Fruit fly (Drosophila melanogaster) whole organism, prepupa: ENCODE measurements around the gene CG31798.

Experiments used
- Blimp-1 ChIP-seq: fragments of 200-800 bp; sonication (Bioruptor generic); optimal IDR thresholded peaks from 3 replicates; lab custom pipeline; 2017; ENCODE audit warnings: missing biosample characterization, missing genetic modification characterization, mild to moderate bottlenecking, moderate library complexity, missing genetic modification reagents
- CG10631 ChIP-seq: fragments of 200-800 bp; sonication (Bioruptor generic); optimal IDR thresholded peaks from 2 replicates; lab custom pipeline; 2016; ENCODE audit warnings: missing biosample characterization, missing genetic modification characterization
- CG10669 ChIP-seq: fragments of 200-800 bp; sonication (Bioruptor generic); optimal IDR thresholded peaks from 3 replicates; lab custom pipeline; 2018; ENCODE audit warnings: missing biosample characterization, mild to moderate bottlenecking, missing genetic modification characterization, moderate library complexity
- CG11902 ChIP-seq: fragments of 200-800 bp; sonication (Bioruptor generic); optimal IDR thresholded peaks from 3 replicates; lab custom pipeline; 2016; ENCODE audit warnings: missing biosample characterization, missing genetic modification characterization
- CG15336 ChIP-seq: fragments of 200-800 bp; sonication (Bioruptor generic); IDR thresholded peaks from 2 replicates; pipeline ENCODE4 v1.3.6; 2022; ENCODE audit warnings: missing biosample characterization, missing genetic modification characterization
- CG1621 ChIP-seq: fragments of 200-800 bp; sonication (Bioruptor generic); optimal IDR thresholded peaks from 3 replicates; lab custom pipeline; 2018; ENCODE audit warnings: missing biosample characterization, mild to moderate bottlenecking, missing genetic modification characterization
- CG31627 ChIP-seq: fragments of 200-800 bp; sonication (Bioruptor generic); optimal IDR thresholded peaks from 3 replicates; lab custom pipeline; 2016; ENCODE audit warnings: missing biosample characterization, missing genetic modification characterization
- CG34406 ChIP-seq: fragments of 200-800 bp; sonication (Bioruptor generic); optimal IDR thresholded peaks from 3 replicates; lab custom pipeline; 2016; ENCODE audit warnings: missing biosample characterization, missing genetic modification characterization
- CG3919 ChIP-seq: fragments of 200-800 bp; sonication (Bioruptor generic); optimal IDR thresholded peaks from 3 replicates; lab custom pipeline; 2016; ENCODE audit warnings: missing biosample characterization, missing genetic modification characterization
- CG4318 ChIP-seq: fragments of 200-800 bp; sonication (Bioruptor generic); optimal IDR thresholded peaks from 3 replicates; lab custom pipeline; 2017; ENCODE audit warnings: missing biosample characterization, mild to moderate bottlenecking, missing genetic modification characterization
- CG6163 ChIP-seq: fragments of 200-800 bp; sonication (Bioruptor generic); IDR thresholded peaks from 3 replicates; pipeline ENCODE4 v1.3.6; 2022; ENCODE audit warnings: missing biosample characterization, missing genetic modification characterization
- CG6276 ChIP-seq: fragments of 200-800 bp; sonication (Bioruptor generic); optimal IDR thresholded peaks from 2 replicates; lab custom pipeline; 2017; ENCODE audit warnings: missing biosample characterization, mild to moderate bottlenecking, missing genetic modification characterization
- CG6792 ChIP-seq: fragments of 200-800 bp; sonication (Bioruptor generic); optimal IDR thresholded peaks from 3 replicates; lab custom pipeline; 2016; ENCODE audit warnings: missing biosample characterization, missing genetic modification characterization
- CG6808 ChIP-seq: fragments of 200-800 bp; sonication (Bioruptor generic); optimal IDR thresholded peaks from 3 replicates; lab custom pipeline; 2017; ENCODE audit warnings: missing biosample characterization, missing genetic modification characterization, mild to moderate bottlenecking, moderate library complexity, missing genetic modification reagents
- CG6854 ChIP-seq: fragments of 200-800 bp; sonication (Bioruptor generic); optimal IDR thresholded peaks from 2 replicates; lab custom pipeline; 2017; ENCODE audit warnings: missing biosample characterization, mild to moderate bottlenecking, missing genetic modification characterization
- CG7368 ChIP-seq: fragments of 200-800 bp; sonication (Bioruptor generic); optimal IDR thresholded peaks from 3 replicates; lab custom pipeline; 2016; ENCODE audit warnings: missing biosample characterization, missing genetic modification characterization
- CG8119 ChIP-seq: fragments of 200-800 bp; sonication (Bioruptor generic); IDR thresholded peaks from 3 replicates; pipeline ENCODE4 v1.3.6; 2022; ENCODE audit warnings: missing biosample characterization, missing genetic modification characterization
- CG8319 ChIP-seq: fragments of 200-800 bp; sonication (Bioruptor generic); optimal IDR thresholded peaks from 3 replicates; lab custom pipeline; 2016; ENCODE audit warnings: missing biosample characterization, missing genetic modification characterization
- CG9139 ChIP-seq: fragments of 200-800 bp; sonication (Bioruptor generic); optimal IDR thresholded peaks from 3 replicates; lab custom pipeline; 2017; ENCODE audit warnings: missing biosample characterization, mild to moderate bottlenecking, missing genetic modification characterization
- Eip75B ChIP-seq: fragments of 200-800 bp; sonication (Bioruptor generic); optimal IDR thresholded peaks from 3 replicates; lab custom pipeline; 2016; ENCODE audit warnings: missing biosample characterization, missing genetic modification characterization
- Eip78C ChIP-seq: fragments of 200-800 bp; sonication (Bioruptor generic); peaks from one replicate; lab custom pipeline; 2016; ENCODE audit warnings: missing biosample characterization, missing genetic modification characterization
- Eip93F ChIP-seq: fragments of 200-800 bp; sonication (Bioruptor generic); optimal IDR thresholded peaks from 2 replicates; lab custom pipeline; 2016; ENCODE audit warnings: missing biosample characterization, mild to moderate bottlenecking, missing genetic modification characterization
- Ets96B ChIP-seq: fragments of 200-800 bp; optimal IDR thresholded peaks from 2 replicates; lab custom pipeline; 2019; ENCODE audit warnings: missing biosample characterization, mild to moderate bottlenecking, missing genetic modification characterization, moderate library complexity
- Hr38 ChIP-seq: sonication (Bioruptor generic); optimal IDR thresholded peaks from 2 replicates; lab custom pipeline; 2016; ENCODE audit warnings: missing biosample characterization, missing genetic modification characterization
- Hr39 ChIP-seq: fragments of 200-800 bp; sonication (Bioruptor generic); optimal IDR thresholded peaks from 2 replicates; lab custom pipeline; 2016; ENCODE audit warnings: missing biosample characterization, missing genetic modification characterization
- Lpt ChIP-seq: fragments of 200-800 bp; sonication (Bioruptor generic); optimal IDR thresholded peaks from 3 replicates; lab custom pipeline; 2016; ENCODE audit warnings: missing biosample characterization, missing genetic modification characterization
- OdsH ChIP-seq: fragments of 200-800 bp; sonication (Bioruptor generic); optimal IDR thresholded peaks from 3 replicates; lab custom pipeline; 2016; ENCODE audit warnings: missing biosample characterization, missing genetic modification characterization
- Smox ChIP-seq: fragments of 200-800 bp; sonication (Bioruptor generic); optimal IDR thresholded peaks from 3 replicates; lab custom pipeline; 2016; ENCODE audit warnings: missing biosample characterization, missing genetic modification characterization
- Sox102F ChIP-seq: fragments of 200-800 bp; sonication (Bioruptor generic); optimal IDR thresholded peaks from 2 replicates; lab custom pipeline; 2016; ENCODE audit warnings: missing biosample characterization, mild to moderate bottlenecking, missing genetic modification characterization
- Sox14 ChIP-seq: fragments of 200-800 bp; sonication (Bioruptor generic); optimal IDR thresholded peaks from 3 replicates; lab custom pipeline; 2016; ENCODE audit warnings: missing biosample characterization, missing genetic modification characterization
- achi ChIP-seq: fragments of 200-800 bp; sonication (Bioruptor generic); optimal IDR thresholded peaks from 3 replicates; lab custom pipeline; 2016; ENCODE audit warnings: missing biosample characterization, missing genetic modification characterization
- acj6 ChIP-seq: fragments of 200-800 bp; sonication (Bioruptor generic); optimal IDR thresholded peaks from 3 replicates; lab custom pipeline; 2016; ENCODE audit warnings: missing biosample characterization, missing genetic modification characterization
- cyc ChIP-seq: fragments of 200-800 bp; sonication (Bioruptor generic); optimal IDR thresholded peaks from 3 replicates; lab custom pipeline; 2016; ENCODE audit warnings: missing biosample characterization, missing genetic modification characterization
- dac ChIP-seq: fragments of 200-800 bp; sonication (Bioruptor generic); optimal IDR thresholded peaks from 2 replicates; lab custom pipeline; 2017; ENCODE audit warnings: missing biosample characterization, mild to moderate bottlenecking, missing genetic modification characterization
- dsx ChIP-seq: fragments of 200-800 bp; optimal IDR thresholded peaks from 3 replicates; lab custom pipeline; 2019; ENCODE audit warnings: missing biosample characterization, mild to moderate bottlenecking, missing genetic modification characterization, moderate library complexity; ENCODE audit not compliant: poor library complexity, severe bottlenecking
- eg ChIP-seq: fragments of 200-800 bp; sonication (Bioruptor generic); IDR thresholded peaks from 3 replicates; pipeline ENCODE4 v1.3.6; 2022; ENCODE audit warnings: missing biosample characterization, missing genetic modification characterization
- esn ChIP-seq: fragments of 200-800 bp; sonication (Bioruptor generic); optimal IDR thresholded peaks from 2 replicates; lab custom pipeline; 2016; ENCODE audit warnings: missing biosample characterization, mild to moderate bottlenecking, missing genetic modification characterization, moderate library complexity
- fd59A ChIP-seq: fragments of 200-800 bp; sonication (Bioruptor generic); optimal IDR thresholded peaks from 2 replicates; lab custom pipeline; 2017; ENCODE audit warnings: missing biosample characterization, mild to moderate bottlenecking, missing genetic modification characterization, missing genetic modification reagents
- fkh ChIP-seq: fragments of 200-800 bp; sonication (Bioruptor generic); optimal IDR thresholded peaks from 3 replicates; lab custom pipeline; 2017; ENCODE audit warnings: missing biosample characterization, mild to moderate bottlenecking, missing genetic modification characterization, moderate library complexity
- lz ChIP-seq: fragments of 200-800 bp; sonication (Bioruptor generic); optimal IDR thresholded peaks from 3 replicates; lab custom pipeline; 2016; ENCODE audit warnings: missing biosample characterization, missing genetic modification characterization
- net ChIP-seq: fragments of 200-800 bp; sonication (Bioruptor generic); optimal IDR thresholded peaks from 3 replicates; lab custom pipeline; 2016; ENCODE audit warnings: missing biosample characterization, missing genetic modification characterization
- pdm3 ChIP-seq: fragments of 200-800 bp; sonication (Bioruptor generic); optimal IDR thresholded peaks from 3 replicates; lab custom pipeline; 2016; ENCODE audit warnings: missing biosample characterization, missing genetic modification characterization
- salr ChIP-seq, 2 experiments: fragments of 200-800 bp; sonication (Bioruptor generic); optimal IDR thresholded peaks; 3 replicates each; lab custom pipeline; 2016 to 2018; ENCODE audit warnings: missing biosample characterization in 2 of 2, missing genetic modification characterization in 2 of 2, mild to moderate bottlenecking in 1 of 2
- spab ChIP-seq: fragments of 200-800 bp; sonication (Bioruptor generic); optimal IDR thresholded peaks from 2 replicates; lab custom pipeline; 2017; ENCODE audit warnings: missing biosample characterization, mild to moderate bottlenecking, missing genetic modification characterization, missing genetic modification reagents
- svp ChIP-seq: fragments of 200-800 bp; sonication (Bioruptor generic); peaks from one replicate; lab custom pipeline; 2016; ENCODE audit warnings: missing biosample characterization, missing genetic modification characterization
- topi ChIP-seq: fragments of 200-800 bp; sonication (Bioruptor generic); optimal IDR thresholded peaks from 3 replicates; lab custom pipeline; 2016; ENCODE audit warnings: missing biosample characterization, missing genetic modification characterization
- vri ChIP-seq: fragments of 200-800 bp; sonication (Bioruptor generic); optimal IDR thresholded peaks from 3 replicates; lab custom pipeline; 2016; ENCODE audit warnings: missing biosample characterization, mild to moderate bottlenecking, missing genetic modification characterization

The CG31798 gene

DNA sequence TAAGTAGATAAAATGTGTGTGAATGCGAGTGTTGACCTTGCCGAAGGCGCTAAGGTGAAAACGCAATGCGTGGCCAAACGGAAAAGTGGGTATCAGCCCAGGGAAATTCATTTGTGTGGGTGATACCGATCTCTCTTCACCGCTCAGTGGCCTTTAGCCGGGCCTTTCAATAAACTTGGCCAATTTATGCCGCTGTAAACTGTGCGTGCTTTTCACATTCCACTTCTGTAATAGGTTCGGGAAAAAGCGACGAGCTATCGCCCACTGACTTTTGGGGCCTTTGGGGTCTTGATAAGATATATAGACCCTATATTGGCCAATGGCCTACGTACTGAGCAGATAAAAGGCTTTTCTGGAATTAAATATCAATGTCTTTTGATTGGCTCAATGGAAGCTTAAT lies 27.6 kb downstream of the CG31798 start:
- TF ChIP-seq Eip93F (GFP tag; lab: Kevin White, UChicago) (peak; percentile 8), CG10669 (no peak), CG9139 (no peak), vri (peak; percentile 59)

DNA sequence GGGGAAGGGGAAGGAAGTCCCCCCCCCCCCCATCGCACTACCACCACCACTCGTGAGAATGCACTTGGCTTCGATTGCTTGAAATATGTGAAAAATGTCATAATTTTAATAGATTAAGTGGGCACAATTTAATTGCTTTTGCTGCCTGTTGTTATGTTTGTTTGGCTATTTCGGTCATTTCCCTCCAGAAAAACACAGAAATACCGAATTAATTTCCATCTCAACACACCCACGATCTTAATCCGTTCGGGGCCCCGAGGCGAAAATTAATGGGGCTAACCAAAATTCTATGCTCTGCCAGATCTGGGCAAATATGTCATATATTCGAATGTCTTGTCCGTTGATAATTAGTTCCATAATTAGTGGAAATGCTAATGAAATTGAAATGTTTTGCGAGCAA lies 28.7 kb downstream of the CG31798 start:
- TF ChIP-seq topi (GFP tag; lab: Kevin White, UChicago) (no peak), Hr38 (GFP tag; lab: Kevin White, UChicago) (no peak)

DNA sequence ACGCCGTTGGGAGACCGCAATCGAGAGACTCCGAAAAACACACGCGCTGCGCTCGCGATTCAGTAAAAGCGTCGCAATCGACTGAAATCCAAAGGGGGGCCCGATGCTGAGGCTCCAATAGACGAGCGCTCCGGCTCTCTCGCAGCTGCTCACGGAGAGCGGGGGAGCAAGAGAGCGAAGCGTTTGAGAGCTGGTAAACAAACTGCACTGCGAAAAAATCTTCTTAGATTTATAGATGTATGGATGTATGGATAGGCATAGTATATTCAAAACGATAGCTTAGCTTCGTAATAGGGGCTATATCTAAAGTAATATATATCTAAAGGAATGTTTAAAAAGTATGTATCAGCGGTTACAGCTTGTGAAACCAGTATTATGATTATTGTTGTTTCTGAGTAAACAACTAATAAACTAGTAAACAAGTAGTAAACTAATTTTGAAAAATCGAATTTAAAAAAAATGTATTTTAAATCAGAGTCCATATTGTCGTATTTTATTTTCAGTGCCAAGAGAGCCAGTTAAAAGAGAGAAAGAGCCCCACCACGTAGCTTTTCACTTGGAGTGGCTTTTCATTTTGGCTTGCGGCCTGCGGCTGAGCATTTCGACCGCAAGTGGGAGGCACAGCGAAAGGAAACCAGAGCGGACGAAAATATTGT lies 29.6 kb downstream of the CG31798 start, which contains the start of the genes Alp12 and CG13085:
Alp12 (plus strand) TSS at position 584 of the 656 bp plus-strand sequence.
CG13085 (plus strand) TSS at position 584 of the 656 bp plus-strand sequence.
- TF ChIP-seq Eip78C (peak; percentile 99), dac (peak; percentile 94), Hr39 (GFP tag; lab: Kevin White, UChicago) (peak; percentile 91), CG6276 (GFP tag; lab: Kevin White, UChicago) (peak; percentile 99), OdsH (GFP tag; lab: Kevin White, UChicago) (peak; percentile 97), esn (GFP tag; lab: Kevin White, UChicago) (peak; percentile 97), CG8119 (GFP tag; lab: Robert Waterston, UW) (peak; percentile 99), acj6 (GFP tag; lab: Kevin White, UChicago) (peak; percentile 96), Blimp-1 (peak; percentile 86), svp (peak; percentile 95), Sox102F (GFP tag; lab: Kevin White, UChicago) (peak; percentile 92), salr (GFP tag; optimal IDR thresholded peaks at IDR 0.05; lab: Kevin White, UChicago) (peak; percentile 76 to 99), spab (GFP tag; lab: Kevin White, UChicago) (peak; percentile 93), fd59A (peak; percentile 92), CG31627 (GFP tag; lab: Kevin White, UChicago) (peak; percentile 93), fkh (peak; percentile 95), CG1621 (tag; lab: Kevin White, UChicago) (peak; percentile 89), CG34406 (GFP tag; lab: Kevin White, UChicago) (peak; percentile 95), CG10631 (GFP tag; lab: Kevin White, UChicago) (peak; percentile 98), CG6854 (GFP tag; lab: Kevin White, UChicago) (peak; percentile 90), vri (peak; percentile 89), CG9139 (peak; percentile 77), dsx (GFP tag; lab: Kevin White, UChicago) (peak; percentile 91), lz (GFP tag; lab: Kevin White, UChicago) (peak; percentile 96), CG4318 (GFP tag; lab: Kevin White, UChicago) (peak; percentile 97), cyc (peak; percentile 89), Smox (GFP tag; lab: Kevin White, UChicago) (peak; percentile 94), CG6163 (peak; percentile 95), CG3919 (peak; percentile 96), CG6792 (peak; percentile 95), CG6808 (GFP tag; lab: Kevin White, UChicago) (peak; percentile 94), Lpt (GFP tag; lab: Kevin White, UChicago) (peak; percentile 99), CG7368 (GFP tag; lab: Kevin White, UChicago) (peak; percentile 93), CG11902 (peak; percentile 84), CG10669 (peak; percentile 92), net (peak; percentile 97), achi (GFP tag; lab: Kevin White, UChicago) (peak; percentile 96), Ets96B (tag; lab: Kevin White, UChicago) (peak; percentile 88), topi (GFP tag; lab: Kevin White, UChicago) (peak; percentile 95), pdm3 (peak; percentile 96), CG15336 (GFP tag; lab: Robert Waterston, UW) (peak; percentile 99), Sox14 (GFP tag; lab: Kevin White, UChicago) (peak; percentile 96), Eip75B (GFP tag; lab: Kevin White, UChicago) (peak; percentile 96), eg (GFP tag; lab: Robert Waterston, UW) (peak; percentile 95), CG8319 (GFP tag; lab: Kevin White, UChicago) (peak; percentile 89)
